Fruit fly (Drosophila melanogaster) whole organism, prepupa: Measurements from ENCODE around the gene Mrp4.

Experiments used
- CG10669 ChIP-seq: fragments of 200-800 bp; sonication (Bioruptor generic); optimal IDR thresholded peaks from 3 replicates; lab custom pipeline; 2018; ENCODE audit warnings: missing biosample characterization, mild to moderate bottlenecking, missing genetic modification characterization, moderate library complexity
- CG11294 ChIP-seq: fragments of 200-800 bp; sonication (Bioruptor generic); IDR thresholded peaks from 2 replicates; pipeline ENCODE4 v1.3.6; 2022; ENCODE audit warnings: missing biosample characterization, missing genetic modification characterization
- CG3032 ChIP-seq: fragments of 200-800 bp; optimal IDR thresholded peaks from 2 replicates; lab custom pipeline; 2019; ENCODE audit warnings: missing biosample characterization, mild to moderate bottlenecking, missing genetic modification characterization, moderate library complexity
- CG8119 ChIP-seq: fragments of 200-800 bp; sonication (Bioruptor generic); IDR thresholded peaks from 3 replicates; pipeline ENCODE4 v1.3.6; 2022; ENCODE audit warnings: missing biosample characterization, missing genetic modification characterization
- CG8632 ChIP-seq: fragments of 200-800 bp; sonication (Bioruptor generic); optimal IDR thresholded peaks from 3 replicates; lab custom pipeline; 2016; ENCODE audit warnings: missing biosample characterization, missing genetic modification characterization
- Lpt ChIP-seq: fragments of 200-800 bp; sonication (Bioruptor generic); optimal IDR thresholded peaks from 3 replicates; lab custom pipeline; 2016; ENCODE audit warnings: missing biosample characterization, missing genetic modification characterization
- OdsH ChIP-seq: fragments of 200-800 bp; sonication (Bioruptor generic); optimal IDR thresholded peaks from 3 replicates; lab custom pipeline; 2016; ENCODE audit warnings: missing biosample characterization, missing genetic modification characterization
- Sox14 ChIP-seq: fragments of 200-800 bp; sonication (Bioruptor generic); optimal IDR thresholded peaks from 3 replicates; lab custom pipeline; 2016; ENCODE audit warnings: missing biosample characterization, missing genetic modification characterization
- dac ChIP-seq: fragments of 200-800 bp; sonication (Bioruptor generic); optimal IDR thresholded peaks from 2 replicates; lab custom pipeline; 2017; ENCODE audit warnings: missing biosample characterization, mild to moderate bottlenecking, missing genetic modification characterization
- fkh ChIP-seq: fragments of 200-800 bp; sonication (Bioruptor generic); optimal IDR thresholded peaks from 3 replicates; lab custom pipeline; 2017; ENCODE audit warnings: missing biosample characterization, mild to moderate bottlenecking, missing genetic modification characterization, moderate library complexity
- svp ChIP-seq: fragments of 200-800 bp; sonication (Bioruptor generic); peaks from one replicate; lab custom pipeline; 2016; ENCODE audit warnings: missing biosample characterization, missing genetic modification characterization
- vri ChIP-seq: fragments of 200-800 bp; sonication (Bioruptor generic); optimal IDR thresholded peaks from 3 replicates; lab custom pipeline; 2016; ENCODE audit warnings: missing biosample characterization, mild to moderate bottlenecking, missing genetic modification characterization

dm6 chr3R:11571408-11571807 is 2.4 kb downstream of the Mrp4 start:
- TF ChIP-seq OdsH (GFP tag; lab: Kevin White, UChicago), result no peak
- TF ChIP-seq CG11294, result no peak
- no peak for TF ChIP-seq CG10669 (GFP tag; lab: Kevin White, UChicago)
- TF ChIP-seq fkh, result no peak
- no peak for TF ChIP-seq svp
- no peak for TF ChIP-seq CG3032 (tag; lab: Kevin White, UChicago)
- TF ChIP-seq CG8632 (GFP tag; lab: Kevin White, UChicago), result no peak
- no peak for TF ChIP-seq dac
- TF ChIP-seq Lpt (GFP tag; lab: Kevin White, UChicago), result no peak
- no peak for TF ChIP-seq Sox14 (GFP tag; lab: Kevin White, UChicago)
- no peak for TF ChIP-seq vri (GFP tag; lab: Kevin White, UChicago)
- no peak for TF ChIP-seq CG8119
